Worm (Caenorhabditis elegans) whole organism, young adult: ENCODE results near the gene tag-241.

Experiments used
- him-1 ChIP-seq: sonication (generic microtip); optimal IDR thresholded peaks from 2 replicates; lab custom pipeline; 2016; ENCODE audit warnings: missing genotype, missing genetic modification reagents, missing genetic modification characterization, missing compliant biosample characterization
- hmg-1.2 ChIP-seq: fragments of 200-800 bp; sonication (Bioruptor generic); IDR thresholded peaks from 2 replicates; pipeline ENCODE4 v1.3.6; 2022; ENCODE audit warnings: missing genetic modification reagents, missing genetic modification characterization, missing compliant biosample characterization
- lin-35 ChIP-seq, 3 experiments: fragments of 150-350 bp in 2 of 3; sonication (generic microtip) in 1 of 3; optimal IDR thresholded peaks; 2 replicates each; lab custom pipeline; 2014 to 2018; ENCODE audit warnings: missing biosample characterization in 3 of 3, missing genetic modification characterization in 3 of 3, missing genetic modification reagents in 3 of 3
- mes-4 ChIP-seq: sonication (generic microtip); optimal IDR thresholded peaks from 2 replicates; lab custom pipeline; 2016; ENCODE audit warnings: missing genotype, missing genetic modification characterization, missing compliant biosample characterization
- nfya-1 ChIP-seq: sonication (generic microtip); optimal IDR thresholded peaks from 2 replicates; lab custom pipeline; 2017; ENCODE audit warnings: antibody characterized with exemption, missing compliant biosample characterization, missing genetic modification characterization, borderline replicate concordance; ENCODE audit not compliant: insufficient read depth
- nfyb-1 ChIP-seq: fragments of 200-800 bp; sonication (Bioruptor generic); IDR thresholded peaks from 2 replicates; pipeline ENCODE4 v1.3.6; 2022; ENCODE audit warnings: missing genetic modification reagents, missing genetic modification characterization, missing compliant biosample characterization
- nhr-179 ChIP-seq: sonication (generic microtip); optimal IDR thresholded peaks from 2 replicates; lab custom pipeline; 2016; ENCODE audit warnings: mild to moderate bottlenecking, missing genetic modification characterization, missing compliant biosample characterization
- snpc-4 ChIP-seq, 5 experiments: fragments of 150-350 bp in 1 of 5; sonication (generic microtip) in 4 of 5; optimal IDR thresholded peaks; 2 replicates each; lab custom pipeline; 2014 to 2018; ENCODE audit warnings: missing genetic modification characterization in 5 of 5, missing biosample characterization in 3 of 5, antibody characterized with exemption in 2 of 5, mild to moderate bottlenecking in 2 of 5, missing compliant biosample characterization in 2 of 5, missing genotype in 2 of 5, moderate library complexity in 2 of 5, missing genetic modification reagents in 1 of 5

DNA sequence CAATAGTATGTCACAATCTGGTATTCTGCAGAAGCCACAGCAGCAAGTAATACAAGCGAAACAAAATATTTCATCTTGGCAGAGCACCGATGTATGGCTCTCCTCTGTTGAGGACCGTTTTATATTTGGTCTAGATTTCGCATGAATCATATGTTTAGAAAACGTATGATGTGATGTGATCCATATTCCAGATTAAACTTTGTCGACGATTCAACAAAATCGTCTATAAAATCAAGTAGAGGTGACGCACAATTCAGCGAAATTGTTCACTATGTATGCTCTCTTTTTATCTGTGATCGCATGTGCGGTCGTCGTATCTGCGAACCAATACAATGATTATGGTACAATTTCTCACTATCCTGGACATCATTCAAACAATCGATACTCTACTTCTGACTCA lies 56.1 kb downstream of the tag-241 start, which contains the start of the genes Y62H9A.3 and Y62H9A.4:
- TF ChIP-seq snpc-4 (GFP tag; optimal IDR thresholded peaks at IDR 0.05; lab: Kevin White, UChicago): no peak
- TF ChIP-seq snpc-4 (tag; optimal IDR thresholded peaks at IDR 0.05; lab: Kevin White, UChicago): no peak
- TF ChIP-seq nhr-179 (tag; lab: Kevin White, UChicago): no peak
- TF ChIP-seq nfyb-1 (GFP tag; lab: Robert Waterston, UW): no peak
- no peak for TF ChIP-seq nfya-1 (tag; lab: Kevin White, UChicago)
- TF ChIP-seq mes-4: no peak
- TF ChIP-seq hmg-1.2: no peak
- TF ChIP-seq him-1 (tag; lab: Kevin White, UChicago): no peak
- TF ChIP-seq lin-35 (GFP tag; optimal IDR thresholded peaks at IDR 0.05; lab: Kevin White, UChicago): no peak
